Worm (Caenorhabditis elegans) whole organism, late embryonic: ENCODE data around the gene pinn-4.
A peak's percentile ranks its signal among the peaks of the same experiment; 100 is the strongest.

ENCODE experiments used
- C08G9.2 ChIP-seq: sonication (generic microtip); optimal IDR thresholded peaks from 2 replicates; lab custom pipeline; 2016; ENCODE audit warnings: mild to moderate bottlenecking, missing genetic modification characterization, moderate library complexity, missing compliant biosample characterization
- C38D4.7 ChIP-seq: fragments of 200-800 bp; sonication (Bioruptor generic); optimal IDR thresholded peaks from 2 replicates; lab custom pipeline; 2018; ENCODE audit warnings: mild to moderate bottlenecking, missing genetic modification characterization, moderate library complexity, missing compliant biosample characterization
- K09A11.1 ChIP-seq: sonication (generic microtip); optimal IDR thresholded peaks from 2 replicates; lab custom pipeline; 2017; ENCODE audit warnings: antibody characterized with exemption, mild to moderate bottlenecking, missing genetic modification characterization, missing compliant biosample characterization; ENCODE audit not compliant: insufficient read depth
- T23F11.4 ChIP-seq: fragments of 200-800 bp; sonication (Bioruptor generic); optimal IDR thresholded peaks from 2 replicates; lab custom pipeline; 2018; ENCODE audit warnings: mild to moderate bottlenecking, missing genetic modification characterization, missing compliant biosample characterization
- ama-1 ChIP-seq: fragments of 150-350 bp; optimal IDR thresholded peaks from 2 replicates; lab custom pipeline; 2014
- ceh-19 ChIP-seq: fragments of 200-800 bp; sonication (Bioruptor generic); optimal IDR thresholded peaks from 2 replicates; lab custom pipeline; 2018; ENCODE audit warnings: mild to moderate bottlenecking, missing genetic modification characterization, missing compliant biosample characterization
- ceh-2 ChIP-seq: sonication (generic microtip); optimal IDR thresholded peaks from 2 replicates; lab custom pipeline; 2016; ENCODE audit warnings: missing genotype, missing genetic modification characterization, missing compliant biosample characterization
- ceh-30 ChIP-seq: fragments of 150-350 bp; optimal IDR thresholded peaks from 2 replicates; lab custom pipeline; 2014; ENCODE audit warnings: missing biosample characterization, missing genetic modification characterization
- ceh-31 ChIP-seq: sonication (generic microtip); optimal IDR thresholded peaks from 2 replicates; lab custom pipeline; 2016; ENCODE audit warnings: missing genetic modification characterization, missing compliant biosample characterization
- ceh-34 ChIP-seq: sonication (generic microtip); optimal IDR thresholded peaks from 2 replicates; lab custom pipeline; 2016; ENCODE audit warnings: mild to moderate bottlenecking, missing genetic modification characterization, missing compliant biosample characterization
- ceh-6 ChIP-seq: fragments of 200-800 bp; sonication (Bioruptor generic); optimal IDR thresholded peaks from 2 replicates; lab custom pipeline; 2018; ENCODE audit warnings: mild to moderate bottlenecking, missing genetic modification characterization, missing compliant biosample characterization
- dve-1 ChIP-seq: sonication (generic microtip); optimal IDR thresholded peaks from 2 replicates; lab custom pipeline; 2017; ENCODE audit warnings: antibody characterized with exemption, mild to moderate bottlenecking, missing genetic modification characterization, missing compliant biosample characterization
- fkh-6 ChIP-seq: sonication (generic microtip); optimal IDR thresholded peaks from 2 replicates; lab custom pipeline; 2016; ENCODE audit warnings: missing genetic modification characterization, missing compliant biosample characterization
- hlh-13 ChIP-seq: fragments of 200-800 bp; sonication (Bioruptor generic); optimal IDR thresholded peaks from 2 replicates; lab custom pipeline; 2018; ENCODE audit warnings: mild to moderate bottlenecking, missing genetic modification characterization, missing compliant biosample characterization
- hlh-15 ChIP-seq: sonication (generic microtip); optimal IDR thresholded peaks from 2 replicates; lab custom pipeline; 2016; ENCODE audit warnings: missing genetic modification characterization, missing compliant biosample characterization
- hlh-8 ChIP-seq: sonication (generic microtip); optimal IDR thresholded peaks from 2 replicates; lab custom pipeline; 2016; ENCODE audit warnings: missing genotype, missing genetic modification characterization, missing compliant biosample characterization
- madf-2 ChIP-seq: sonication (generic microtip); optimal IDR thresholded peaks from 2 replicates; lab custom pipeline; 2017; ENCODE audit warnings: missing genetic modification characterization, missing compliant biosample characterization
- nfya-1 ChIP-seq: sonication (generic microtip); optimal IDR thresholded peaks from 2 replicates; lab custom pipeline; 2017; ENCODE audit warnings: missing genetic modification characterization, mild to moderate bottlenecking, missing compliant biosample characterization, antibody characterized with exemption, moderate library complexity
- nhr-232 ChIP-seq: sonication (generic microtip); optimal IDR thresholded peaks from 2 replicates; lab custom pipeline; 2016; ENCODE audit warnings: missing genetic modification characterization, missing compliant biosample characterization
- npax-4 ChIP-seq: sonication (generic microtip); optimal IDR thresholded peaks from 2 replicates; lab custom pipeline; 2016; ENCODE audit warnings: missing genetic modification characterization, missing compliant biosample characterization
- pag-3 ChIP-seq: sonication (generic microtip); optimal IDR thresholded peaks from 2 replicates; lab custom pipeline; 2016; ENCODE audit warnings: missing compliant biosample characterization, missing genetic modification characterization, borderline replicate concordance
- pat-9 ChIP-seq: fragments of 200-800 bp; sonication (Bioruptor generic); optimal IDR thresholded peaks from 2 replicates; lab custom pipeline; 2018; ENCODE audit warnings: mild to moderate bottlenecking, missing genetic modification characterization, moderate library complexity, missing compliant biosample characterization
- pax-1 ChIP-seq: fragments of 150-350 bp; optimal IDR thresholded peaks from 2 replicates; lab custom pipeline; 2014; ENCODE audit warnings: missing biosample characterization, missing genetic modification characterization
- pha-2 ChIP-seq: sonication (generic microtip); optimal IDR thresholded peaks from 2 replicates; lab custom pipeline; 2017; ENCODE audit warnings: mild to moderate bottlenecking, missing genetic modification characterization, missing compliant biosample characterization
- pha-4 ChIP-seq: fragments of 150-350 bp; optimal IDR thresholded peaks from 2 replicates; lab custom pipeline; 2018; ENCODE audit warnings: missing biosample characterization, missing genetic modification reagents, missing genetic modification characterization
- pqm-1 ChIP-seq: sonication (generic microtip); optimal IDR thresholded peaks from 2 replicates; lab custom pipeline; 2016; ENCODE audit warnings: missing genetic modification characterization, missing compliant biosample characterization
- ref-2 ChIP-seq: sonication (generic microtip); optimal IDR thresholded peaks from 2 replicates; lab custom pipeline; 2016; ENCODE audit warnings: missing genetic modification characterization, missing compliant biosample characterization
- rnt-1 ChIP-seq: sonication (generic microtip); optimal IDR thresholded peaks from 2 replicates; lab custom pipeline; 2016; ENCODE audit warnings: missing genetic modification characterization, missing compliant biosample characterization
- sdc-2 ChIP-seq: sonication (generic microtip); optimal IDR thresholded peaks from 2 replicates; lab custom pipeline; 2016; ENCODE audit warnings: missing genotype, missing genetic modification characterization, missing compliant biosample characterization
- sox-4 ChIP-seq: sonication (generic microtip); optimal IDR thresholded peaks from 2 replicates; lab custom pipeline; 2017; ENCODE audit warnings: mild to moderate bottlenecking, missing genetic modification characterization, inconsistent platforms, missing compliant biosample characterization
- syd-9 ChIP-seq: sonication (generic microtip); optimal IDR thresholded peaks from 2 replicates; lab custom pipeline; 2016; ENCODE audit warnings: mild to moderate bottlenecking, missing genetic modification characterization, moderate library complexity, missing compliant biosample characterization
- tbx-2 ChIP-seq: sonication (generic microtip); optimal IDR thresholded peaks from 2 replicates; lab custom pipeline; 2016; ENCODE audit warnings: missing genetic modification characterization, missing compliant biosample characterization
- tbx-7 ChIP-seq: sonication (generic microtip); optimal IDR thresholded peaks from 2 replicates; lab custom pipeline; 2016; ENCODE audit warnings: missing genotype, missing genetic modification characterization, missing compliant biosample characterization
- ttx-3 ChIP-seq: sonication (generic microtip); optimal IDR thresholded peaks from 2 replicates; lab custom pipeline; 2016; ENCODE audit warnings: missing genetic modification reagents, missing genetic modification characterization, missing compliant biosample characterization
- unc-3 ChIP-seq, 2 experiments: fragments of 200-800 bp in 1 of 2; sonication (Bioruptor generic) in 1 of 2; sonication (generic microtip) in 1 of 2; conservative IDR thresholded peaks in 1 of 2; optimal IDR thresholded peaks in 1 of 2; 2 replicates each; pipeline versions ENCODE4 v1.3.6 to Lab custom; 2016 to 2022; ENCODE audit warnings: missing compliant biosample characterization in 2 of 2, missing genetic modification characterization in 2 of 2, missing genetic modification reagents in 1 of 2
- ztf-16 ChIP-seq: sonication (generic microtip); optimal IDR thresholded peaks from 2 replicates; lab custom pipeline; 2017; ENCODE audit warnings: missing genetic modification characterization, missing compliant biosample characterization

Gene pinn-4

ce11 chrII:13369231-13369630, 33.5 kb upstream of the pinn-4 start, which contains the start of gene Y48C3A.20 (continued):
- TF ChIP-seq ttx-3 (tag; lab: Kevin White, UChicago) = no peak
- TF ChIP-seq pha-4 = no peak
- TF ChIP-seq ceh-30 = peak; percentile 76
- no peak for TF ChIP-seq sdc-2
- TF ChIP-seq tbx-2 (tag; lab: Kevin White, UChicago) = peak; percentile 9
- no peak for TF ChIP-seq pag-3 (tag; lab: Kevin White, UChicago)
- TF ChIP-seq nfya-1 (tag; lab: Kevin White, UChicago) = peak; percentile 56
- no peak for TF ChIP-seq fkh-6 (tag; lab: Kevin White, UChicago)
- TF ChIP-seq C38D4.7 (GFP tag; lab: Kevin White, UChicago) = no peak
- peak; percentile 44 for TF ChIP-seq pax-1 (tag; lab: Kevin White, UChicago)
- TF ChIP-seq nhr-232 (tag; lab: Kevin White, UChicago) = no peak
- no peak for TF ChIP-seq npax-4 (tag; lab: Kevin White, UChicago)

DNA sequence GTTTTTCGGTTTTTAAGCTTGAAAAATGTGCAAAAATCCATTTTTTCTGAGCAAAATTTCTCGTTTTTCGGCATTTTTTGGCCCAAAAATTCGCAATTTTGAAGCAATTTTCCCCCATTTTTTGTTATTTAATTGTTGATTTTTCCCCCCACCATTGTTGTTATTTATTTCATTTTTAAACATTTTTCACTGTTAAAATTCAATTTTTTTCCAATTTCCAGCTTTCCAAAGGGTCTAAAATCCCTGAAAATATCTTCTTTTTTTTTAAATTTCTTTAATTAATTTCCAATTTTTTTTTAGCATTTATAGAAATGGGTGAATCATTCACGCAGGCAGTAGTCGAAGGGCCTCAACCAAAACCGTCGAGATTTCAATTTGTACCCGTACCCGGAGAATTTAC, 26.7 kb upstream of the pinn-4 start, which contains the start of gene Y48C3A.12:
Gene Y48C3A.12, plus strand, starts transcription at position 301 of the 400 bp plus-strand sequence.
- TF ChIP-seq ceh-34 = no peak
- TF ChIP-seq ceh-6 (GFP tag; lab: Kevin White, UChicago) = no peak
- TF ChIP-seq hlh-15 (tag; lab: Kevin White, UChicago) = no peak
- no peak for TF ChIP-seq ceh-2 (tag; lab: Kevin White, UChicago)
- no peak for TF ChIP-seq ama-1 (lab: Kevin White, UChicago)
- no peak for TF ChIP-seq ceh-30
- TF ChIP-seq ceh-19 (GFP tag; lab: Kevin White, UChicago) = no peak
- TF ChIP-seq madf-2 (tag; lab: Kevin White, UChicago) = no peak
- TF ChIP-seq C08G9.2 (tag; lab: Kevin White, UChicago) = no peak
- TF ChIP-seq pqm-1 (tag; lab: Kevin White, UChicago) = no peak
- TF ChIP-seq tbx-7 (tag; lab: Kevin White, UChicago) = no peak
- TF ChIP-seq dve-1 (tag; lab: Kevin White, UChicago) = no peak
- no peak for TF ChIP-seq pat-9 (tag; lab: Kevin White, UChicago)
- no peak for TF ChIP-seq pha-2
- TF ChIP-seq syd-9 (tag; lab: Kevin White, UChicago) = no peak
- TF ChIP-seq C38D4.7 (GFP tag; lab: Kevin White, UChicago) = no peak
- TF ChIP-seq unc-3 (GFP tag; conservative IDR thresholded peaks at IDR 0.05; lab: Robert Waterston, UW) = no peak
- TF ChIP-seq unc-3 (tag; optimal IDR thresholded peaks at IDR 0.05; lab: Kevin White, UChicago) = no peak
- no peak for TF ChIP-seq hlh-8 (tag; lab: Kevin White, UChicago)

ce11 chrII:13383061-13383460, 19.7 kb upstream of the pinn-4 start:
- TF ChIP-seq sdc-2 (no peak), ztf-16 (tag; lab: Kevin White, UChicago) (no peak), ama-1 (lab: Kevin White, UChicago) (no peak), ref-2 (tag; lab: Kevin White, UChicago) (no peak), sox-4 (tag; lab: Kevin White, UChicago) (no peak), C38D4.7 (GFP tag; lab: Kevin White, UChicago) (no peak), nhr-232 (tag; lab: Kevin White, UChicago) (no peak), hlh-8 (tag; lab: Kevin White, UChicago) (no peak), T23F11.4 (GFP tag; lab: Kevin White, UChicago) (no peak), K09A11.1 (tag; lab: Kevin White, UChicago) (no peak)

- TF ChIP-seq hlh-8 (tag; lab: Kevin White, UChicago) (no peak), hlh-13 (no peak), sdc-2 (no peak), rnt-1 (tag; lab: Kevin White, UChicago) (no peak), ceh-34 (no peak), ceh-31 (tag; lab: Kevin White, UChicago) (no peak)
- TF ChIP-seq, all 69 proteins: peak for 0
These were observed 13.3 kb upstream of the pinn-4 start, which contains the start of gene Y48C3A.14 for ce11 chrII:13389461-13389860. Y48C3A.14 (plus strand) TSS chrII:13389761.
